Fruit fly (Drosophila melanogaster) whole organism: ENCODE data around the gene CG9518.

Source experiments
- Dll ChIP-seq: fragments of >200 bp; optimal IDR thresholded peaks from 2 replicates; lab custom pipeline; 2017
- EcR ChIP-seq, 2 experiments: fragments of >200 bp; optimal IDR thresholded peaks; 2 replicates each; lab custom pipeline; 2017; ENCODE audit warnings: missing biosample characterization in 2 of 2, missing genetic modification characterization in 2 of 2, missing genetic modification reagents in 2 of 2
- psq ChIP-seq: fragments of >200 bp; optimal IDR thresholded peaks from 2 replicates; lab custom pipeline; 2017
- usp ChIP-seq: fragments of >200 bp; optimal IDR thresholded peaks from 2 replicates; lab custom pipeline; 2017; ENCODE audit warnings: missing biosample characterization, missing genetic modification characterization, mixed read lengths

DNA sequence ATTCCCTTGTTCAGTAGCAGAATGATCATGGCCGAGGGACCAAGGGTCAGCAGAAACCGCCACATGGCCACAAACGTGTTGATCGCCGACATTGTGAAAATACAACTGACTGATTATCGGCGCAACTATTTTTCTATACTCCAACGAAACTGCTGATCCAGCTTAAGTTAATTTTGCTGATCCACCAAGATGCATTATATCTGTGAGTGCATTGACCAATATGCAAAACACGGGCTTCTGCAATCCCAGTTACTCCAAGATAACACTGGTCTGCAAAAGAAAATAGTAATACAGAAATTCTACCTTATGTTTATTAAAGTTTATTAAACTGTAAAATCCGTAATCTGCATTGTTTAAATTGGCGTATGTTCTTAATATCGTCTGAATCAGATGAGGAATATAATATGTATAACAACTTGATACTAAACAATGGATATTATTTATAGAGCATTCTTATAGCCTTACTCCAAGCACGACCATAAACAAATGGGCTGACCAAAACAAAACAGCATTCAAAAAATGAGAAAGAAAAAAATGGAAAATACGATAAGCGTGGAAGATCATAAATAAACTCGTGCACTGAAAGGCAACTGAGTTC, 42.8 kb upstream of the CG9518 start, which contains the start of gene CG12398:
- TF ChIP-seq usp (no peak), psq (lab: Kevin White, UChicago) (no peak), EcR (GFP tag; optimal IDR thresholded peaks at IDR 0.05; lab: Kevin White, UChicago) (no peak), Dll (lab: Kevin White, UChicago) (no peak)
